Fruit fly (Drosophila melanogaster) whole organism, embryonic: Measurements from ENCODE around the gene Ku80.

ENCODE experiments used
- Bdp1 ChIP-seq: fragments of 200-800 bp; sonication (Bioruptor generic); optimal IDR thresholded peaks from 3 replicates; lab custom pipeline; 2016; ENCODE audit warnings: missing biosample characterization, missing genetic modification characterization
- BtbVII ChIP-seq: fragments of 200-800 bp; sonication (Bioruptor generic); optimal IDR thresholded peaks from 3 replicates; lab custom pipeline; 2017; ENCODE audit warnings: missing biosample characterization, mild to moderate bottlenecking, missing genetic modification characterization
- CG10431 ChIP-seq: fragments of 200-800 bp; sonication (Bioruptor generic); optimal IDR thresholded peaks from 3 replicates; lab custom pipeline; 2018; ENCODE audit warnings: missing biosample characterization, mild to moderate bottlenecking, missing genetic modification characterization
- CG11723 ChIP-seq: fragments of 200-800 bp; sonication (Bioruptor generic); optimal IDR thresholded peaks from 2 replicates; lab custom pipeline; 2017; ENCODE audit warnings: missing biosample characterization, mild to moderate bottlenecking, missing genetic modification characterization
- CG13624 ChIP-seq: fragments of 200-800 bp; sonication (Bioruptor generic); optimal IDR thresholded peaks from 2 replicates; lab custom pipeline; 2016; ENCODE audit warnings: missing biosample characterization, missing genetic modification characterization
- CG15601 ChIP-seq: fragments of 200-800 bp; sonication (Bioruptor generic); optimal IDR thresholded peaks from 3 replicates; lab custom pipeline; 2019; ENCODE audit warnings: missing biosample characterization, mild to moderate bottlenecking, missing genetic modification characterization, moderate library complexity
- CG17612 ChIP-seq: fragments of 200-800 bp; sonication (Bioruptor generic); IDR thresholded peaks from 2 replicates; pipeline ENCODE4 v1.3.6; 2022; ENCODE audit warnings: missing biosample characterization, missing genetic modification characterization
- CG18599 ChIP-seq: fragments of 200-800 bp; sonication (Bioruptor generic); optimal IDR thresholded peaks from 3 replicates; lab custom pipeline; 2017; ENCODE audit warnings: missing biosample characterization, missing genetic modification characterization, mild to moderate bottlenecking, moderate library complexity, missing genetic modification reagents
- CG30403 ChIP-seq: fragments of 200-800 bp; sonication (Bioruptor generic); optimal IDR thresholded peaks from 3 replicates; lab custom pipeline; 2016; ENCODE audit warnings: missing biosample characterization, missing genetic modification characterization
- CG31365 ChIP-seq: fragments of 200-800 bp; sonication (Bioruptor generic); optimal IDR thresholded peaks from 2 replicates; lab custom pipeline; 2018; ENCODE audit warnings: missing biosample characterization, mild to moderate bottlenecking, missing genetic modification characterization
- CG31388 ChIP-seq: fragments of 200-800 bp; sonication (Bioruptor generic); optimal IDR thresholded peaks from 2 replicates; lab custom pipeline; 2016; ENCODE audit warnings: missing biosample characterization, missing genetic modification characterization
- CG4328 ChIP-seq: fragments of 200-800 bp; sonication (Bioruptor generic); optimal IDR thresholded peaks from 3 replicates; lab custom pipeline; 2017; ENCODE audit warnings: missing biosample characterization, missing genetic modification reagents, missing genetic modification characterization
- CG6254 ChIP-seq: fragments of 200-800 bp; sonication (Bioruptor generic); optimal IDR thresholded peaks from 3 replicates; lab custom pipeline; 2017; ENCODE audit warnings: mild to moderate bottlenecking, missing biosample characterization, missing genetic modification reagents, missing genetic modification characterization
- CG7745 ChIP-seq: fragments of 200-800 bp; sonication (Bioruptor generic); optimal IDR thresholded peaks from 2 replicates; lab custom pipeline; 2018; ENCODE audit warnings: missing biosample characterization, mild to moderate bottlenecking, missing genetic modification characterization, moderate library complexity
- CG7839 ChIP-seq: fragments of 200-800 bp; sonication (Bioruptor generic); optimal IDR thresholded peaks from 3 replicates; lab custom pipeline; 2018; ENCODE audit warnings: missing biosample characterization, mild to moderate bottlenecking, missing genetic modification characterization, moderate library complexity
- CG8290 ChIP-seq, 3 experiments: fragments of 200-800 bp; sonication (Bioruptor generic); optimal IDR thresholded peaks; 2 replicates each; lab custom pipeline; 2016 to 2019; ENCODE audit warnings: missing biosample characterization in 3 of 3, missing genetic modification characterization in 3 of 3, mild to moderate bottlenecking in 2 of 3, moderate library complexity in 1 of 3
- CG8924 ChIP-seq: fragments of 200-800 bp; optimal IDR thresholded peaks from 3 replicates; lab custom pipeline; 2019; ENCODE audit warnings: missing biosample characterization, mild to moderate bottlenecking, missing genetic modification characterization, moderate library complexity
- CG9817 ChIP-seq: fragments of 200-800 bp; sonication (Bioruptor generic); optimal IDR thresholded peaks from 2 replicates; lab custom pipeline; 2018; ENCODE audit warnings: missing biosample characterization, mild to moderate bottlenecking, missing genetic modification characterization, moderate library complexity
- Chrac-16 ChIP-seq: fragments of 200-800 bp; sonication (Bioruptor generic); optimal IDR thresholded peaks from 3 replicates; lab custom pipeline; 2016; ENCODE audit warnings: missing biosample characterization, missing genetic modification characterization
- CoRest ChIP-seq: fragments of 200-800 bp; sonication (Bioruptor generic); optimal IDR thresholded peaks from 3 replicates; lab custom pipeline; 2018; ENCODE audit warnings: missing biosample characterization, mild to moderate bottlenecking, missing genetic modification characterization, moderate library complexity
- Dek ChIP-seq: fragments of 200-800 bp; sonication (Bioruptor generic); optimal IDR thresholded peaks from 3 replicates; lab custom pipeline; 2019; ENCODE audit warnings: missing biosample characterization, mild to moderate bottlenecking, missing genetic modification characterization, moderate library complexity
- Doc2 ChIP-seq: fragments of 200-800 bp; sonication (Bioruptor generic); IDR thresholded peaks from 2 replicates; pipeline ENCODE4 v1.3.6; 2022; ENCODE audit warnings: missing biosample characterization, missing genetic modification characterization
- Dp ChIP-seq: fragments of 200-800 bp; sonication (Bioruptor generic); optimal IDR thresholded peaks from 2 replicates; lab custom pipeline; 2018; ENCODE audit warnings: missing biosample characterization, mild to moderate bottlenecking, missing genetic modification characterization, moderate library complexity
- Dref ChIP-seq: fragments of 200-800 bp; sonication (Bioruptor generic); IDR thresholded peaks from 2 replicates; pipeline ENCODE4 v1.3.6; 2022; ENCODE audit warnings: missing biosample characterization, missing genetic modification characterization
- Fer1 ChIP-seq: fragments of 200-800 bp; sonication (Bioruptor generic); optimal IDR thresholded peaks from 2 replicates; lab custom pipeline; 2017; ENCODE audit warnings: missing biosample characterization, mild to moderate bottlenecking, missing genetic modification characterization
- Fer2 ChIP-seq: fragments of 200-800 bp; sonication (Bioruptor generic); optimal IDR thresholded peaks from 2 replicates; lab custom pipeline; 2018; ENCODE audit warnings: missing biosample characterization, mild to moderate bottlenecking, missing genetic modification characterization, moderate library complexity
- Hr51 ChIP-seq, 2 experiments: fragments of 200-800 bp; sonication (Bioruptor generic); optimal IDR thresholded peaks; 2 replicates in 1 of 2; 3 replicates in 1 of 2; lab custom pipeline; 2016 to 2018; ENCODE audit warnings: missing biosample characterization in 2 of 2, missing genetic modification characterization in 2 of 2, mild to moderate bottlenecking in 1 of 2, moderate library complexity in 1 of 2
- Myb ChIP-seq: fragments of 200-800 bp; sonication (Bioruptor generic); optimal IDR thresholded peaks from 2 replicates; lab custom pipeline; 2016; ENCODE audit warnings: missing biosample characterization, missing genetic modification characterization
- NfI ChIP-seq: fragments of 200-800 bp; sonication (Bioruptor generic); optimal IDR thresholded peaks from 3 replicates; lab custom pipeline; 2018; ENCODE audit warnings: missing biosample characterization, mild to moderate bottlenecking, missing genetic modification characterization, moderate library complexity
- Ravus ChIP-seq: fragments of 200-800 bp; sonication (Bioruptor generic); IDR thresholded peaks from 2 replicates; pipeline ENCODE4 v1.3.6; 2022; ENCODE audit warnings: missing biosample characterization, missing genetic modification characterization
- Sox100B ChIP-seq: fragments of 200-800 bp; sonication (Bioruptor generic); optimal IDR thresholded peaks from 3 replicates; lab custom pipeline; 2018; ENCODE audit warnings: missing biosample characterization, mild to moderate bottlenecking, missing genetic modification characterization
- Tbp ChIP-seq: fragments of >200 bp; optimal IDR thresholded peaks from 2 replicates; lab custom pipeline; 2018; ENCODE audit warnings: missing biosample characterization, missing genetic modification characterization
- ash1 ChIP-seq: fragments of 200-800 bp; sonication (Bioruptor generic); optimal IDR thresholded peaks from 2 replicates; lab custom pipeline; 2018; ENCODE audit warnings: missing biosample characterization, mild to moderate bottlenecking, missing genetic modification characterization
- ato ChIP-seq: fragments of 200-800 bp; sonication (Bioruptor generic); IDR thresholded peaks from 2 replicates; pipeline ENCODE4 v1.3.6; 2022; ENCODE audit warnings: missing biosample characterization, missing genetic modification characterization; ENCODE audit not compliant: partially characterized antibody
- bigmax ChIP-seq: fragments of 200-800 bp; sonication (Bioruptor generic); optimal IDR thresholded peaks from 2 replicates; lab custom pipeline; 2018; ENCODE audit warnings: missing biosample characterization, mild to moderate bottlenecking, missing genetic modification characterization
- br ChIP-seq: fragments of >200 bp; optimal IDR thresholded peaks from 2 replicates; lab custom pipeline; 2017
- fd96Cb ChIP-seq: fragments of 200-800 bp; sonication (Bioruptor generic); optimal IDR thresholded peaks from 2 replicates; lab custom pipeline; 2018; ENCODE audit warnings: missing biosample characterization, mild to moderate bottlenecking, missing genetic modification characterization, moderate library complexity
- grau ChIP-seq: fragments of 200-800 bp; optimal IDR thresholded peaks from 3 replicates; lab custom pipeline; 2019; ENCODE audit warnings: missing biosample characterization, mild to moderate bottlenecking, missing genetic modification characterization, moderate library complexity
- h ChIP-seq: fragments of >200 bp; optimal IDR thresholded peaks from 2 replicates; lab custom pipeline; 2017
- lov ChIP-seq, 2 experiments: fragments of 200-800 bp in 1 of 2; fragments of >200 bp in 1 of 2; sonication (Bioruptor generic) in 1 of 2; IDR thresholded peaks in 1 of 2; optimal IDR thresholded peaks in 1 of 2; 2 replicates in 1 of 2; 3 replicates in 1 of 2; pipeline versions ENCODE4 v1.3.6 to Lab custom; 2017 to 2022; ENCODE audit warnings: missing biosample characterization in 1 of 2, missing genetic modification characterization in 1 of 2
- mam ChIP-seq: fragments of 200-800 bp; sonication (Bioruptor generic); optimal IDR thresholded peaks from 3 replicates; lab custom pipeline; 2016; ENCODE audit warnings: missing biosample characterization, missing genetic modification characterization
- nerfin-1 ChIP-seq: fragments of 200-800 bp; sonication (Bioruptor generic); optimal IDR thresholded peaks from 3 replicates; lab custom pipeline; 2019; ENCODE audit warnings: missing biosample characterization, mild to moderate bottlenecking, missing genetic modification characterization, moderate library complexity
- nerfin-2 ChIP-seq: fragments of 200-800 bp; sonication (Bioruptor generic); IDR thresholded peaks from 2 replicates; pipeline ENCODE4 v1.3.6; 2022; ENCODE audit warnings: missing biosample characterization, missing genetic modification characterization; ENCODE audit not compliant: partially characterized antibody
- run ChIP-seq: fragments of 200-800 bp; sonication (Bioruptor generic); optimal IDR thresholded peaks from 3 replicates; lab custom pipeline; 2018; ENCODE audit warnings: missing biosample characterization, mild to moderate bottlenecking, missing genetic modification characterization
- stc ChIP-seq: fragments of 200-800 bp; sonication (Bioruptor generic); IDR thresholded peaks from 2 replicates; pipeline ENCODE4 v1.3.6; 2022; ENCODE audit warnings: missing biosample characterization, missing genetic modification characterization
- stwl ChIP-seq: fragments of 200-800 bp; sonication (Bioruptor generic); optimal IDR thresholded peaks from 3 replicates; lab custom pipeline; 2018; ENCODE audit warnings: missing biosample characterization, mild to moderate bottlenecking, missing genetic modification characterization, moderate library complexity
- tap ChIP-seq: fragments of 200-800 bp; optimal IDR thresholded peaks from 3 replicates; lab custom pipeline; 2019; ENCODE audit warnings: missing biosample characterization, mild to moderate bottlenecking, missing genetic modification characterization, moderate library complexity

Ku80 gene

DNA sequence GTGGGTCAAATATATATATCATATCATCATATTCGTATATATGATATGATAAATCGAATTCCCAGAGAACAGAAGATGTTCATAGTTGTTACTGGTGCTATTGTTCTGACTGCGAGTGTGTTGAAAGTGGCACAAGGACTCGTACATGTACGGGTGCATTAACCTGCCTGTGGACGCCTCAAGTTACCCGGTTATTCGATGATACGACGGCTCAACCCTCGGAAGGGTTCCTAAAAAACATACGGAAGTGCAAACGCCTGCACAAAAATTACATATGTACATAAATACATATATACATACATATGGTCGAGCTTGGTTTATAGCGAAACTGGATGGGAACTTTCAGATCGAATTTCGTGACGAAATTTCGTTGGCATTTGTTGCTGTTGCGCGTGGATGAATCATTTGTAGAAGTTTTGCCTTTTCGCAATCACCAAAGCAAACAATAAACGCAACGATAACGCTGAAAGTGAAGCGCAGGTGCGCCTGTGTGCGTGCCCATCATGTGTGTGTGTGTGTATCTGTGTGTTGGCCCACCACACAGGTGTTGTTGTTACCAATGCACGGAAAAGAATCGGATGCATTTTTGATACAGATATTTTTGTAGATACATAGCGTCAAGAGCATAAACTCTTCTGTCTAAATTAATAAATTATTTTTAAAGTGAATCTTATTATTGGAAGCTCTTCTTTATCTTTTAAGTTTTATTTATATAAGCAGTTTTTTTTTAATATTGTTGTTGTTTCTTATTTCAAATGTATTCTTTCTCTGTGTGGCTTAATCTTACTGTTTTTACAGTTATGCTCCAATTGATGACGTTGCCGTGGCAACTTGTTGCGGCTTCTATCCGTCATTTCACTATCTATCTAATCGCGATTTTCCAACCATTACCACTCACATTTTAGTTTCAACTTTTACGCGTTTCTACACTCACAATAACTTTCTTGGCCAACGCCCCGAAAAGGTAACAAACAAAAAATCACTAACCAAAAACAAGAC lies 9.3 kb downstream of the Ku80 start (continued):
- peak; percentile 83 for TF ChIP-seq Sox100B (GFP tag; lab: Kevin White, UChicago)
- peak; percentile 71 for TF ChIP-seq CG18599 (GFP tag; lab: Kevin White, UChicago)
- TF ChIP-seq CG9817 (tag; lab: Kevin White, UChicago), result peak; percentile 41
- no peak for TF ChIP-seq nerfin-2 (GFP tag; lab: Robert Waterston, UW)
- TF ChIP-seq CG10431 (GFP tag; lab: Kevin White, UChicago), result no peak
- peak; percentile 78 for TF ChIP-seq CoRest (tag; lab: Kevin White, UChicago)
- peak; percentile 22 for TF ChIP-seq BtbVII (GFP tag; lab: Kevin White, UChicago)
- TF ChIP-seq Doc2 (GFP tag; lab: Robert Waterston, UW), result no peak
- TF ChIP-seq CG11723 (GFP tag; lab: Kevin White, UChicago), result peak; percentile 56
- no peak for TF ChIP-seq Myb (GFP tag; lab: Kevin White, UChicago)
- peak; percentile 30 for TF ChIP-seq CG13624
- TF ChIP-seq bigmax (GFP tag; lab: Kevin White, UChicago), result no peak
- TF ChIP-seq br, result no peak
- TF ChIP-seq ash1 (GFP tag; lab: Kevin White, UChicago), result no peak
- TF ChIP-seq CG31388 (GFP tag; lab: Kevin White, UChicago), result peak; percentile 22
- TF ChIP-seq CG7839 (tag; lab: Kevin White, UChicago), result peak; percentile 80
- no peak for TF ChIP-seq Dref (GFP tag; lab: Robert Waterston, UW)
- TF ChIP-seq fd96Cb (tag; lab: Kevin White, UChicago), result peak; percentile 68
- no peak for TF ChIP-seq h
- TF ChIP-seq CG15601, result peak; percentile 66
- TF ChIP-seq CG6254, result peak; percentile 72
- TF ChIP-seq grau (tag; lab: Kevin White, UChicago), result peak; percentile 75
- no peak for TF ChIP-seq CG7745 (tag; lab: Kevin White, UChicago)
- no peak for TF ChIP-seq CG31365
- peak; percentile 17 for TF ChIP-seq Fer2
- TF ChIP-seq lov (optimal IDR thresholded peaks at IDR 0.05; lab: Kevin White, UChicago), result no peak
- TF ChIP-seq lov (GFP tag; IDR thresholded peaks at IDR 0.05; lab: Robert Waterston, UW), result peak; percentile 60; the same call in 1 of the 3 replicates
- peak; percentile 85 for TF ChIP-seq CG8924 (tag; lab: Kevin White, UChicago)
- TF ChIP-seq Bdp1 (GFP tag; lab: Kevin White, UChicago), result peak; percentile 27
- TF ChIP-seq Dek, result peak; percentile 44
- TF ChIP-seq nerfin-1 (tag; lab: Kevin White, UChicago), result peak; percentile 58
- no peak for TF ChIP-seq ato
- no peak for TF ChIP-seq CG8290 (GFP tag; optimal IDR thresholded peaks at IDR 0.05; lab: Kevin White, UChicago)
- TF ChIP-seq CG8290 (tag; optimal IDR thresholded peaks at IDR 0.05; lab: Kevin White, UChicago), result no peak
- TF ChIP-seq CG4328, result peak; percentile 24
- TF ChIP-seq Ravus (GFP tag; lab: Robert Waterston, UW), result no peak
- TF ChIP-seq run (tag; lab: Kevin White, UChicago), result no peak
- TF ChIP-seq Dp (GFP tag; lab: Kevin White, UChicago), result no peak
- no peak for TF ChIP-seq Tbp (GFP tag; lab: Kevin White, UChicago)
- TF ChIP-seq tap (tag; lab: Kevin White, UChicago), result peak; percentile 76
- peak in 1 of 2 experiments; percentile 82 for TF ChIP-seq Hr51 (GFP tag; optimal IDR thresholded peaks at IDR 0.05; lab: Kevin White, UChicago)
- TF ChIP-seq mam (GFP tag; lab: Kevin White, UChicago), result no peak
- no peak for TF ChIP-seq CG17612 (GFP tag; lab: Robert Waterston, UW)
- peak; percentile 80 for TF ChIP-seq stc (GFP tag; lab: Robert Waterston, UW)
- TF ChIP-seq stwl (tag; lab: Kevin White, UChicago), result peak; percentile 8
- TF ChIP-seq Fer1, result peak; percentile 58
- TF ChIP-seq NfI (GFP tag; lab: Kevin White, UChicago), result peak; percentile 44
- peak; percentile 59 for TF ChIP-seq Chrac-16 (GFP tag; lab: Kevin White, UChicago)
- peak; percentile 70 for TF ChIP-seq CG30403
